Fruit fly (Drosophila melanogaster) whole organism, pupa: ENCODE measurements around the gene CG14644.
"Not testable (repeated sequence)": the region's sequence is repeated elsewhere in the genome, so short reads cannot be mapped to it uniquely, and the experiment has no call there.

Experiments
- CG10348 ChIP-seq: fragments of 200-800 bp; sonication (Bioruptor generic); IDR thresholded peaks from 2 replicates; pipeline ENCODE4 v1.3.6; 2022; ENCODE audit warnings: missing biosample characterization, missing genetic modification characterization
- CG12605 ChIP-seq: fragments of 200-800 bp; sonication (Bioruptor generic); IDR thresholded peaks from 2 replicates; pipeline ENCODE4 v1.3.6; 2022; ENCODE audit warnings: missing biosample characterization, missing genetic modification characterization
- CG13204 ChIP-seq: fragments of 200-800 bp; sonication (Bioruptor generic); optimal IDR thresholded peaks from 2 replicates; lab custom pipeline; 2018; ENCODE audit warnings: missing biosample characterization, mild to moderate bottlenecking, missing genetic modification characterization, moderate library complexity
- CG14655 ChIP-seq: fragments of 200-800 bp; sonication (Bioruptor generic); optimal IDR thresholded peaks from 3 replicates; lab custom pipeline; 2017; ENCODE audit warnings: mild to moderate bottlenecking, missing biosample characterization, missing genetic modification reagents, missing genetic modification characterization
- CG15710 ChIP-seq: fragments of 200-800 bp; sonication (Bioruptor generic); optimal IDR thresholded peaks from 2 replicates; lab custom pipeline; 2018; ENCODE audit warnings: missing biosample characterization, mild to moderate bottlenecking, missing genetic modification characterization, moderate library complexity
- CG17806 ChIP-seq: fragments of 200-800 bp; sonication (Bioruptor generic); optimal IDR thresholded peaks from 2 replicates; lab custom pipeline; 2018; ENCODE audit warnings: missing biosample characterization, mild to moderate bottlenecking, missing genetic modification characterization, moderate library complexity
- CG32121 ChIP-seq: fragments of 200-800 bp; sonication (Bioruptor generic); IDR thresholded peaks from 2 replicates; pipeline ENCODE4 v1.3.6; 2022; ENCODE audit warnings: missing biosample characterization, missing genetic modification characterization
- CG34367 ChIP-seq: fragments of 200-800 bp; sonication (Bioruptor generic); optimal IDR thresholded peaks from 2 replicates; lab custom pipeline; 2018; ENCODE audit warnings: missing biosample characterization, mild to moderate bottlenecking, missing genetic modification characterization
- CG4496 ChIP-seq: fragments of 200-800 bp; sonication (Bioruptor generic); IDR thresholded peaks from 3 replicates; pipeline ENCODE4 v1.3.6; 2022; ENCODE audit warnings: missing biosample characterization, missing genetic modification characterization
- CG8159 ChIP-seq: fragments of 200-800 bp; sonication (Bioruptor generic); optimal IDR thresholded peaks from 3 replicates; lab custom pipeline; 2018; ENCODE audit warnings: missing biosample characterization, mild to moderate bottlenecking, missing genetic modification characterization, moderate library complexity
- CG8301 ChIP-seq: fragments of 200-800 bp; sonication (Bioruptor generic); optimal IDR thresholded peaks from 2 replicates; lab custom pipeline; 2018; ENCODE audit warnings: missing biosample characterization, mild to moderate bottlenecking, missing genetic modification characterization
- CG9948 ChIP-seq: fragments of 200-800 bp; sonication (Bioruptor generic); optimal IDR thresholded peaks from 2 replicates; lab custom pipeline; 2018; ENCODE audit warnings: missing biosample characterization, mild to moderate bottlenecking, missing genetic modification characterization, moderate library complexity
- D1 ChIP-seq: fragments of 200-800 bp; sonication (Bioruptor generic); optimal IDR thresholded peaks from 2 replicates; lab custom pipeline; 2018; ENCODE audit warnings: missing biosample characterization, mild to moderate bottlenecking, missing genetic modification characterization, moderate library complexity
- EcR ChIP-seq: fragments of 200-800 bp; sonication (Bioruptor generic); optimal IDR thresholded peaks from 3 replicates; lab custom pipeline; 2019; ENCODE audit warnings: missing biosample characterization, missing genetic modification characterization, mild to moderate bottlenecking, moderate library complexity, missing genetic modification reagents
- Ets98B ChIP-seq: fragments of 200-800 bp; sonication (Bioruptor generic); IDR thresholded peaks from 2 replicates; pipeline ENCODE4 v1.3.6; 2022; ENCODE audit warnings: missing biosample characterization, missing genetic modification characterization
- Pif1A ChIP-seq: fragments of 200-800 bp; sonication (Bioruptor generic); optimal IDR thresholded peaks from 3 replicates; lab custom pipeline; 2016; ENCODE audit warnings: missing biosample characterization, missing genetic modification characterization
- Pif1B ChIP-seq: fragments of 200-800 bp; sonication (Bioruptor generic); optimal IDR thresholded peaks from 3 replicates; lab custom pipeline; 2016; ENCODE audit warnings: missing biosample characterization, missing genetic modification characterization
- Snoo ChIP-seq: fragments of 200-800 bp; sonication (Bioruptor generic); optimal IDR thresholded peaks from 3 replicates; lab custom pipeline; 2017; ENCODE audit warnings: missing biosample characterization, mild to moderate bottlenecking, missing genetic modification characterization, inconsistent platforms
- fd96Ca ChIP-seq: fragments of 200-800 bp; sonication (Bioruptor generic); IDR thresholded peaks from 3 replicates; pipeline ENCODE4 v1.3.6; 2022; ENCODE audit warnings: missing biosample characterization, missing genetic modification characterization
- gl ChIP-seq: fragments of 200-800 bp; sonication (Bioruptor generic); optimal IDR thresholded peaks from 2 replicates; lab custom pipeline; 2018; ENCODE audit warnings: missing biosample characterization, mild to moderate bottlenecking, missing genetic modification characterization
- rn ChIP-seq: fragments of 200-800 bp; sonication (Bioruptor generic); IDR thresholded peaks from 2 replicates; pipeline ENCODE4 v1.3.6; 2022; ENCODE audit warnings: missing biosample characterization, missing genetic modification characterization

Gene CG14644

DNA sequence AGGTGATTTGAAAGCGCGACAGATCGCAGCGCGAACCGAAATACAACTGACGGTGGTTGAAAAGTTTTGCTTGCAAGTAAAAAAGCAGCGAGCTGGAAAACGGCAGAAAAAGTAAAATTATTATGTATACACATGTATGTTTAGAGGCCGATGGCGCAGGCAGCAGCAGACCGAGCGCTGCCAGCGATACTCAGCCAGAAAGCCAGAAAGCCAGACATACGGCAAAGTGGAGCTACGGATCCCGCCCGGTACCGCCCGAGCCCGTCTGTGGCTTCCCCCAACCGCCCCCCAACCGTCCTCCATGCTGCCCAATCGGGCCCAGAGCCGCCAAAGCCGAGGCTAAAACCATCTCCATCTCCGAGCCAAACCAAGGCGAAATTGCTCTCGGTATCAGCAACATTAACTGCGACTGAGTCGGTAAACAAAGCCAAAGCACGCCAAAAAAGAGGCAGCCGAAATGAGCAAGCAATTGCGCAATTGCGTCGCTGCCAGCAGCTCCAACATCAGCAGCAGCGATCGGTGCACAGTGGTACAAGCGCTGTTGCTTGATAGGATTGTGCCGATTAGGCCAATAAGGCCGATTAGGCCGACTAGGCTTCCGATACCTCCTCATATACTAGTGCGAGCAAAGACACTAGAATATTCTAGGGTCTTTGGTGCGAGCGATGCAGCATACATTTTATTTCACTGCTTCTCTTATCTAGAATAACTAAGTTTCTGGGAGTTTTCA is 37.4 kb downstream of the CG14644 start, which contains the start of gene CG14636:
TSS of gene CG14636 (minus strand) at position 51 of the 730 bp plus-strand sequence.
- peak; percentile 81; the same call in 1 of the 2 replicates for TF ChIP-seq CG32121 (GFP tag; lab: Robert Waterston, UW)
- TF ChIP-seq CG9948 (tag; lab: Kevin White, UChicago) = peak; percentile 19
- no peak for TF ChIP-seq CG34367 (tag; lab: Kevin White, UChicago)
- peak; percentile 36; the same call in 1 of the 2 replicates for TF ChIP-seq rn
- TF ChIP-seq CG15710 = peak; percentile 46
- no peak for TF ChIP-seq EcR (GFP tag; lab: Kevin White, UChicago)
- peak; percentile 56 for TF ChIP-seq Pif1B
- peak; percentile 63 for TF ChIP-seq Snoo (tag; lab: Kevin White, UChicago)
- TF ChIP-seq CG8159 (tag; lab: Kevin White, UChicago) = peak; percentile 33
- peak; percentile 83 for TF ChIP-seq fd96Ca (GFP tag; lab: Robert Waterston, UW)
- no peak for TF ChIP-seq D1 (tag; lab: Kevin White, UChicago)
- no peak for TF ChIP-seq CG8301 (tag; lab: Kevin White, UChicago)
- peak; percentile 78 for TF ChIP-seq Pif1A (GFP tag; lab: Kevin White, UChicago)
- no peak for TF ChIP-seq CG14655 (GFP tag; lab: Kevin White, UChicago)
- no peak for TF ChIP-seq CG10348
- peak; percentile 35 for TF ChIP-seq CG17806 (tag; lab: Kevin White, UChicago)
- no peak for TF ChIP-seq gl (tag; lab: Kevin White, UChicago)
- peak; percentile 51; the same call in 2 of the 3 replicates for TF ChIP-seq CG4496 (GFP tag; lab: Robert Waterston, UW)
- TF ChIP-seq Ets98B (GFP tag; lab: Robert Waterston, UW) = peak; percentile 65
- TF ChIP-seq CG13204 (GFP tag; lab: Kevin White, UChicago) = peak; percentile 24
- TF ChIP-seq CG12605 (GFP tag; lab: Robert Waterston, UW) = no peak

DNA sequence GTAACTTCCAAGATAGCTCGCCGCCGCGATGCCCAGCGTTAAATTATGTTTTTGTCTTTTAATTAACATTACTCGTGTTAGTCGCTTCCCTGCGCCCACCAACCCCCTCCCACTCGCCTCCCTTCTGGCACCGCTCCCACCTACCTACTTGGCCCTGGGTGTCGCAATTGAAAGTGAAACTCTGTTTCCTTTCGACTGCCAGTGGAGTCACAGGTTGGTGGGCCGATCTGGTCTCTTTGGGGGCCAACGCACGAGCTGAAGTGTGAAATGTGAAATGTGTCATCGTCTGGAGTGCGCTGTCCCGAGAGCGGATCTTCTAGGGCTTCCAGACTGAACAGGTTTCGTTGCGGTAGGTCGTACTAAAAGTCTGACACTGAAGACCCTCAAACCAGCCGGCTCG is 38.2 kb downstream of the CG14644 start:
- TF ChIP-seq CG13204 (GFP tag; lab: Kevin White, UChicago) (no peak), EcR (GFP tag; lab: Kevin White, UChicago) (peak; percentile 54), fd96Ca (GFP tag; lab: Robert Waterston, UW) (no peak), gl (tag; lab: Kevin White, UChicago) (peak; percentile 48), CG8301 (tag; lab: Kevin White, UChicago) (no peak)

dm6 chr3R:4214038-4214437 is 38.8 kb downstream of the CG14644 start:
- TF ChIP-seq CG8159 (tag; lab: Kevin White, UChicago) (peak; percentile 88), CG8301 (tag; lab: Kevin White, UChicago) (peak; percentile 73), CG10348 (peak; percentile 81), Ets98B (GFP tag; lab: Robert Waterston, UW) (peak; percentile 94), CG34367 (tag; lab: Kevin White, UChicago) (peak; percentile 86), Snoo (tag; lab: Kevin White, UChicago) (peak; percentile 84), CG12605 (GFP tag; lab: Robert Waterston, UW) (peak; percentile 84), gl (tag; lab: Kevin White, UChicago) (peak; percentile 81), CG14655 (GFP tag; lab: Kevin White, UChicago) (peak; percentile 77), Pif1A (GFP tag; lab: Kevin White, UChicago) (peak; percentile 93), fd96Ca (GFP tag; lab: Robert Waterston, UW) (peak; percentile 97), CG17806 (tag; lab: Kevin White, UChicago) (peak; percentile 83), D1 (tag; lab: Kevin White, UChicago) (peak; percentile 6), CG4496 (GFP tag; lab: Robert Waterston, UW) (peak; percentile 96), Pif1B (peak; percentile 76), EcR (GFP tag; lab: Kevin White, UChicago) (peak; percentile 93), CG32121 (GFP tag; lab: Robert Waterston, UW) (peak; percentile 93), rn (peak; percentile 93), CG13204 (GFP tag; lab: Kevin White, UChicago) (peak; percentile 70), CG9948 (tag; lab: Kevin White, UChicago) (peak; percentile 83), CG15710 (peak; percentile 92)

DNA sequence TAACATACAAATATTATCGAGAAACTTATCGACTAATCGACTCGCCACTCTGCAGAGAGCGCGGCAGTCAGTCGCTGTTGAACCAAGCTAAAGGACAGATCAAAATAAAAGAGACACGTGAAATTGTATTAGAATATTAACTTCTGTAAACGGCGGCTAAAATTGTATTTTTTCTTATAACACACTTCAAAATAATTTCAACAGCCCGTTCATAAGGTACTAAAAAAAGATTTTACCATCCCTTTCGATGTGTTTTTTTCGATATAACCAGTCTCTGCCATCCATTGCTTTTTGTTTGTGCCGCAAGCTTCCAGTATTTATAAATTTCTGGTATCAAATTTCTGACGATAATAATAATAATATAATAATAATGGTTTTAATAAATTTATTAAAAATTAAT is 41.4 kb downstream of the CG14644 start, which contains the start of gene aux:
TSS of gene aux (plus strand) at position 301 of the 400 bp plus-strand sequence.
- TF ChIP-seq CG17806 (tag; lab: Kevin White, UChicago); CG8159 (tag; lab: Kevin White, UChicago); Ets98B (GFP tag; lab: Robert Waterston, UW): not testable (repeated sequence)
- TF ChIP-seq, all 21 proteins: peak for 0; not testable (repeated sequence) for 21
